Fruit fly (Drosophila melanogaster): ENCODE measurements around the gene RNaseX25.

RNaseX25 gene

dm6 chr3L:7940558-7941238 lies 29.7 kb upstream of the RNaseX25 start (continued):
- TF ChIP-seq gem (tag; optimal IDR thresholded peaks at IDR 0.05): no peak
- no peak for TF ChIP-seq Atf3 (GFP tag; optimal IDR thresholded peaks at IDR 0.05)
- TF ChIP-seq CG6654 (GFP tag; optimal IDR thresholded peaks at IDR 0.05): no peak
- no peak for TF ChIP-seq slbo (GFP tag; IDR thresholded peaks at IDR 0.05)
- no peak for TF ChIP-seq CG18476 (GFP tag; optimal IDR thresholded peaks at IDR 0.05)
- TF ChIP-seq HLH4C (GFP tag; IDR thresholded peaks at IDR 0.05; ENCODE audit: partially characterized antibody): no peak
- no peak for TF ChIP-seq Nf-YB (GFP tag; optimal IDR thresholded peaks at IDR 0.05)
- no peak for TF ChIP-seq D19A (tag; optimal IDR thresholded peaks at IDR 0.05)
- no peak for TF ChIP-seq CG8290 (GFP tag; optimal IDR thresholded peaks at IDR 0.05)
- peak in 1 of 2 experiments; percentile 7 for TF ChIP-seq CG8290 (tag; optimal IDR thresholded peaks at IDR 0.05)
- no peak for TF ChIP-seq eve (GFP tag; optimal IDR thresholded peaks at IDR 0.05)
- TF ChIP-seq CG6765 (GFP tag; optimal IDR thresholded peaks at IDR 0.05): no peak
- TF ChIP-seq Lpt (GFP tag; optimal IDR thresholded peaks at IDR 0.05): no peak
- TF ChIP-seq CG9609 (GFP tag; optimal IDR thresholded peaks at IDR 0.05): no peak
- TF ChIP-seq lov (optimal IDR thresholded peaks at IDR 0.05): no peak
- no peak for TF ChIP-seq lov (GFP tag; IDR thresholded peaks at IDR 0.05)
- TF ChIP-seq CG11560 (tag; IDR thresholded peaks at IDR 0.05): no peak
- no peak for TF ChIP-seq Fer2 (tag; optimal IDR thresholded peaks at IDR 0.05)
- TF ChIP-seq NFAT (GFP tag; IDR thresholded peaks at IDR 0.05): no peak
- TF ChIP-seq CG2678 (tag; optimal IDR thresholded peaks at IDR 0.05): peak; percentile 4
- no peak for TF ChIP-seq CG4820 (GFP tag; optimal IDR thresholded peaks at IDR 0.05)
- TF ChIP-seq jing (GFP tag; optimal IDR thresholded peaks at IDR 0.05): no peak
- no peak for TF ChIP-seq Mrtf (GFP tag; IDR thresholded peaks at IDR 0.05)
- no peak for TF ChIP-seq mam (GFP tag; optimal IDR thresholded peaks at IDR 0.05)
- no peak for TF ChIP-seq Chrac-16 (GFP tag; optimal IDR thresholded peaks at IDR 0.05)

dm6 chr3L:7941514-7941913 lies 28.9 kb upstream of the RNaseX25 start:
- TF ChIP-seq CG17568 (GFP tag; optimal IDR thresholded peaks at IDR 0.05) (no peak), Ada2b (GFP tag; IDR thresholded peaks at IDR 0.05) (no peak), bab2 (GFP tag; optimal IDR thresholded peaks at IDR 0.05) (no peak), CG2199 (GFP tag; IDR thresholded peaks at IDR 0.05) (0 out of 3 replicates have a peak, but pooled peaks have one; percentile 39), aop (GFP tag; IDR thresholded peaks at IDR 0.05) (no peak), fd102C (GFP tag; optimal IDR thresholded peaks at IDR 0.05) (no peak), pan (optimal IDR thresholded peaks at IDR 0.05) (no peak), pan (GFP tag; optimal IDR thresholded peaks at IDR 0.05 in 1 of 2, IDR thresholded peaks at IDR 0.05 in 1 of 2) (no peak), CG11696 (GFP tag; IDR thresholded peaks at IDR 0.05) (peak; percentile 12; the same call in 1 of the 2 replicates), Dad (GFP tag; optimal IDR thresholded peaks at IDR 0.05) (no peak), CTCF (GFP tag; optimal IDR thresholded peaks at IDR 0.05) (peak; percentile 87), ham (GFP tag; IDR thresholded peaks at IDR 0.05) (no peak), gce (GFP tag; IDR thresholded peaks at IDR 0.05) (0 out of 3 replicates have a peak, but pooled peaks have one; percentile 34), prd (optimal IDR thresholded peaks at IDR 0.05) (no peak), prd (GFP tag; IDR thresholded peaks at IDR 0.05) (0 out of 3 replicates have a peak, but pooled peaks have one; percentile 5), CG2678 (tag; optimal IDR thresholded peaks at IDR 0.05) (no peak), crol (GFP tag; IDR thresholded peaks at IDR 0.05) (peak; percentile 82), CG17328 (GFP tag; IDR thresholded peaks at IDR 0.05) (0 out of 2 replicates have a peak, but pooled peaks have one; percentile 9), Dip2 (GFP tag; IDR thresholded peaks at IDR 0.05) (peak; percentile 84), Oaz (GFP tag; IDR thresholded peaks at IDR 0.05) (no peak), otp (GFP tag; IDR thresholded peaks at IDR 0.05) (0 out of 3 replicates have a peak, but pooled peaks have one; percentile 13), stc (GFP tag; IDR thresholded peaks at IDR 0.05) (no peak), CG3065 (GFP tag; optimal IDR thresholded peaks at IDR 0.05) (no peak), ci (GFP tag; IDR thresholded peaks at IDR 0.05) (0 out of 3 replicates have a peak, but pooled peaks have one; percentile 36)

All from whole organism, embryonic.